Worm (Caenorhabditis elegans) whole organism, late embryonic: ENCODE measurements around the gene R07B7.2.
"Not testable (repeated sequence)": the region's sequence is repeated elsewhere in the genome, so short reads cannot be mapped to it uniquely, and the experiment has no call there.

Source experiments
- C38D4.7 ChIP-seq: fragments of 200-800 bp; sonication (Bioruptor generic); optimal IDR thresholded peaks from 2 replicates; lab custom pipeline; 2018; ENCODE audit warnings: mild to moderate bottlenecking, missing genetic modification characterization, moderate library complexity, missing compliant biosample characterization
- K02D7.2 ChIP-seq: sonication (generic microtip); optimal IDR thresholded peaks from 2 replicates; lab custom pipeline; 2017; ENCODE audit warnings: mild to moderate bottlenecking, missing genetic modification characterization, missing compliant biosample characterization
- K09A11.1 ChIP-seq: sonication (generic microtip); optimal IDR thresholded peaks from 2 replicates; lab custom pipeline; 2017; ENCODE audit warnings: antibody characterized with exemption, mild to moderate bottlenecking, missing genetic modification characterization, missing compliant biosample characterization; ENCODE audit not compliant: insufficient read depth
- ceh-14 ChIP-seq: sonication (generic microtip); optimal IDR thresholded peaks from 2 replicates; lab custom pipeline; 2016; ENCODE audit warnings: missing genotype, missing genetic modification characterization, missing compliant biosample characterization
- ceh-2 ChIP-seq: sonication (generic microtip); optimal IDR thresholded peaks from 2 replicates; lab custom pipeline; 2016; ENCODE audit warnings: missing genotype, missing genetic modification characterization, missing compliant biosample characterization
- ceh-22 ChIP-seq: sonication (generic microtip); optimal IDR thresholded peaks from 2 replicates; lab custom pipeline; 2017; ENCODE audit warnings: missing biosample characterization, missing genetic modification characterization
- ceh-34 ChIP-seq: sonication (generic microtip); optimal IDR thresholded peaks from 2 replicates; lab custom pipeline; 2016; ENCODE audit warnings: mild to moderate bottlenecking, missing genetic modification characterization, missing compliant biosample characterization
- ceh-48 ChIP-seq: sonication (generic microtip); optimal IDR thresholded peaks from 2 replicates; lab custom pipeline; 2016; ENCODE audit warnings: missing genetic modification characterization, inconsistent platforms, missing compliant biosample characterization
- ceh-6 ChIP-seq: fragments of 200-800 bp; sonication (Bioruptor generic); optimal IDR thresholded peaks from 2 replicates; lab custom pipeline; 2018; ENCODE audit warnings: mild to moderate bottlenecking, missing genetic modification characterization, missing compliant biosample characterization
- dve-1 ChIP-seq: sonication (generic microtip); optimal IDR thresholded peaks from 2 replicates; lab custom pipeline; 2017; ENCODE audit warnings: antibody characterized with exemption, mild to moderate bottlenecking, missing genetic modification characterization, missing compliant biosample characterization
- elt-2 ChIP-seq: sonication (generic microtip); optimal IDR thresholded peaks from 2 replicates; lab custom pipeline; 2016; ENCODE audit warnings: missing genetic modification reagents, missing genetic modification characterization, missing compliant biosample characterization
- elt-4 ChIP-seq: sonication (generic microtip); optimal IDR thresholded peaks from 2 replicates; lab custom pipeline; 2016; ENCODE audit warnings: missing genetic modification characterization, missing compliant biosample characterization
- eyg-1 ChIP-seq: sonication (generic microtip); optimal IDR thresholded peaks from 2 replicates; lab custom pipeline; 2016; ENCODE audit warnings: missing genotype, missing genetic modification characterization, missing compliant biosample characterization
- fkh-10 ChIP-seq: fragments of 150-350 bp; optimal IDR thresholded peaks from 2 replicates; lab custom pipeline; 2014; ENCODE audit warnings: missing biosample characterization, missing genetic modification reagents, missing genetic modification characterization
- hlh-13 ChIP-seq: fragments of 200-800 bp; sonication (Bioruptor generic); optimal IDR thresholded peaks from 2 replicates; lab custom pipeline; 2018; ENCODE audit warnings: mild to moderate bottlenecking, missing genetic modification characterization, missing compliant biosample characterization
- hlh-8 ChIP-seq: sonication (generic microtip); optimal IDR thresholded peaks from 2 replicates; lab custom pipeline; 2016; ENCODE audit warnings: missing genotype, missing genetic modification characterization, missing compliant biosample characterization
- lim-6 ChIP-seq: sonication (generic microtip); optimal IDR thresholded peaks from 2 replicates; lab custom pipeline; 2016; ENCODE audit warnings: missing genetic modification characterization, missing compliant biosample characterization
- nfya-1 ChIP-seq: sonication (generic microtip); optimal IDR thresholded peaks from 2 replicates; lab custom pipeline; 2017; ENCODE audit warnings: missing genetic modification characterization, mild to moderate bottlenecking, missing compliant biosample characterization, antibody characterized with exemption, moderate library complexity
- pha-4 ChIP-seq: fragments of 150-350 bp; optimal IDR thresholded peaks from 2 replicates; lab custom pipeline; 2018; ENCODE audit warnings: missing biosample characterization, missing genetic modification reagents, missing genetic modification characterization
- pros-1 ChIP-seq: fragments of 150-350 bp; optimal IDR thresholded peaks from 2 replicates; lab custom pipeline; 2014; ENCODE audit warnings: missing biosample characterization, missing genetic modification reagents, missing genetic modification characterization
- sox-2 ChIP-seq: fragments of 200-800 bp; sonication (Bioruptor generic); IDR thresholded peaks from 2 replicates; pipeline ENCODE4 v1.3.6; 2022; ENCODE audit warnings: missing genetic modification reagents, missing genetic modification characterization, missing compliant biosample characterization
- unc-55 ChIP-seq: sonication (generic microtip); optimal IDR thresholded peaks from 2 replicates; lab custom pipeline; 2017; ENCODE audit warnings: missing biosample characterization, missing genetic modification reagents, missing genetic modification characterization
- unc-86 ChIP-seq: sonication (generic microtip); optimal IDR thresholded peaks from 2 replicates; lab custom pipeline; 2016; ENCODE audit warnings: missing genetic modification characterization, missing compliant biosample characterization
- zip-5 ChIP-seq: sonication (generic microtip); optimal IDR thresholded peaks from 2 replicates; lab custom pipeline; 2016; ENCODE audit warnings: missing genetic modification characterization, missing compliant biosample characterization

Gene R07B7.2

DNA sequence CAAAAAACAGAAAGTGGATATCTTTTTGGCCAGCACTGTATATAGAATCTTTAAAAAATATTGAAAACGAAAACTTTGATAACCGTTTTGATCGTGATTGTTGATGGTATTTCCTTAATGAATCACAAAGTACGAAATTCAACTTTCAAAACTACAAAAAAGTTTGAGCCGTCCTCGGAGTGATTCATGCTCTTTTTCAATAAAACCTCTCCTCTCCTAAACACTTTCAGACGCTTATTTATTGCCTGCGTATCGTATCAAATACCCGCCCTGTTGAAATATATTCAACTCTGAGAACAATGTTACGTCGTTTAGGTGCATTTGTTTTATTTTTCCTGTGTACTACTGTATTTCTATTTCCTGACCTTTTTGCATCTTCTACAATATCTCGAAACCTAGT lies 38.6 kb downstream of the R07B7.2 start:
- TF ChIP-seq lim-6 (tag; lab: Kevin White, UChicago) = no peak
- TF ChIP-seq zip-5 (tag; lab: Kevin White, UChicago) = no peak
- TF ChIP-seq nfya-1 = no peak
- no peak for TF ChIP-seq C38D4.7 (GFP tag; lab: Kevin White, UChicago)
- TF ChIP-seq, all 69 proteins: peak for 0

DNA sequence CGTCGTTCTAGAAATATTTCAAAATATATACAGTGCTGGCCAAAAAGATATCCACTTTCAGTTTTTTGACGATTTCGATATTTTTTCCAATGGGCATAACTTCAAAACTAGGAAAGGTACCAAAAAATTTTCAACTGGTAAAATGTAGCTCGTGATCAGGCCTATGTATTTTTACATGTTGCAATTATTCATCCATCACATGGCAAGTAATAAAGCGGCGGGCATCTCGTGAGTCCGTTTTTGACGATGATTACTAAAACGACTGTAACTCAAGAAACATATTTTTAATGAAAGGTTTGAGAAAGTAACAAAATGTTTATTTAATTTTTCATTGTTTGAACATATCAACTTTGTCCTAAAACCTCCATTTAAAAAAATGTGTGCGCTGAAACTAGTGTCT lies 39.5 kb downstream of the R07B7.2 start, which contains the start of gene F10C2.3:
TSS of gene F10C2.3 (plus strand) at position 301 of the 400 bp plus-strand sequence.
- TF ChIP-seq hlh-8, K02D7.2, ceh-14 (tag; lab: Kevin White, UChicago): not testable (repeated sequence)

DNA sequence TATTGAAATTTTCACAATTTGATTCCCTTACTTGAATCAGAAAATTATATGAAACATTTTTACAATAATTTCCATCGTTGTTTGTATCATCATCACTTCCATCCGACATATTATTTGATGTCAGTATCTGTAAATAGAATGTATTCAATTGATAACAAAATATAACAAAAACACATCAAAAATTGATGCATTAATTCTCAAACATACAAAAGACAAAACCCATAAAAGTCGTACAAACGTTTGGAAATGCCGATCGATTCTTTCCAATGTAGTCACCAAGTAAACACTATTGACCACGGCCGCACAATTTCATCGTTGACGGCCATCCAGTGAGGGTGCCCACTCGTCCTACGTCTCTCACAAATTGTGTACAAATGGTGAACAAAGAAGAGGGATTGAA lies 46.3 kb downstream of the R07B7.2 start, which contains the start of gene add-2:
TSS of gene add-2 (minus strand) at position 109 of the 400 bp plus-strand sequence.
- TF ChIP-seq ceh-22 (no peak), sox-2 (GFP tag; lab: Robert Waterston, UW) (no peak), fkh-10 (GFP tag; lab: Kevin White, UChicago) (no peak), ceh-48 (tag; lab: Kevin White, UChicago) (no peak), eyg-1 (no peak), ceh-2 (tag; lab: Kevin White, UChicago) (no peak), unc-55 (GFP tag; lab: Kevin White, UChicago) (no peak), K09A11.1 (tag; lab: Kevin White, UChicago) (no peak), elt-4 (no peak), pros-1 (tag; lab: Kevin White, UChicago) (no peak), dve-1 (tag; lab: Kevin White, UChicago) (no peak), nfya-1 (no peak), hlh-13 (GFP tag; lab: Kevin White, UChicago) (no peak), unc-86 (tag; lab: Kevin White, UChicago) (no peak), ceh-6 (GFP tag; lab: Kevin White, UChicago) (no peak)

- TF ChIP-seq ceh-34 (tag; lab: Kevin White, UChicago) (no peak), ceh-48 (tag; lab: Kevin White, UChicago) (no peak), elt-2 (tag; lab: Kevin White, UChicago) (no peak), pha-4 (tag; lab: Kevin White, UChicago) (no peak)
Measured at ce11 chrV:12011686-12012085, 47.9 kb downstream of the R07B7.2 start.
